Fruit fly (Drosophila melanogaster): ENCODE results near the gene CG3699.

dm6 chrX:953807-954206, 6.5 kb upstream of the CG3699 start:
- no peak for TF ChIP-seq CG34367 (tag; optimal IDR thresholded peaks at IDR 0.05)
- no peak for TF ChIP-seq CG4496 (GFP tag; IDR thresholded peaks at IDR 0.05)
- no peak for TF ChIP-seq CG10348 (GFP tag; IDR thresholded peaks at IDR 0.05)
- no peak for TF ChIP-seq CG8159 (tag; optimal IDR thresholded peaks at IDR 0.05)
- TF ChIP-seq CG8301 (tag; optimal IDR thresholded peaks at IDR 0.05): no peak
- TF ChIP-seq Ets98B (GFP tag; IDR thresholded peaks at IDR 0.05): no peak
- no peak for TF ChIP-seq fd96Ca (GFP tag; IDR thresholded peaks at IDR 0.05)
- no peak for TF ChIP-seq CG32121 (GFP tag; IDR thresholded peaks at IDR 0.05)
- no peak for TF ChIP-seq gl (tag; optimal IDR thresholded peaks at IDR 0.05)

All from whole organism, pupa.